Fruit fly (Drosophila melanogaster) whole organism, embryonic: ENCODE measurements around the gene crq.

Experiments
- B-H2 ChIP-seq: fragments of 200-800 bp; sonication (Bioruptor generic); optimal IDR thresholded peaks from 2 replicates; lab custom pipeline; 2018; ENCODE audit warnings: missing biosample characterization, mild to moderate bottlenecking, missing genetic modification characterization
- Blimp-1 ChIP-seq: fragments of 200-800 bp; sonication (Bioruptor generic); optimal IDR thresholded peaks from 3 replicates; lab custom pipeline; 2018; ENCODE audit warnings: missing biosample characterization, missing genetic modification characterization, mild to moderate bottlenecking, moderate library complexity, missing genetic modification reagents
- BtbVII ChIP-seq: fragments of 200-800 bp; sonication (Bioruptor generic); optimal IDR thresholded peaks from 3 replicates; lab custom pipeline; 2017; ENCODE audit warnings: missing biosample characterization, mild to moderate bottlenecking, missing genetic modification characterization
- CG10321 ChIP-seq: fragments of 200-800 bp; sonication (Bioruptor generic); IDR thresholded peaks from 2 replicates; pipeline ENCODE4 v1.3.6; 2022; ENCODE audit warnings: missing biosample characterization, missing genetic modification characterization
- CG10565 ChIP-seq: fragments of 200-800 bp; sonication (Bioruptor generic); optimal IDR thresholded peaks from 3 replicates; lab custom pipeline; 2016; ENCODE audit warnings: missing biosample characterization, mild to moderate bottlenecking, missing genetic modification characterization
- CG13287 ChIP-seq: fragments of 200-800 bp; sonication (Bioruptor generic); IDR thresholded peaks from 2 replicates; pipeline ENCODE4 v1.3.6; 2022; ENCODE audit warnings: missing biosample characterization, missing genetic modification characterization; ENCODE audit not compliant: partially characterized antibody
- CG17568 ChIP-seq: fragments of 200-800 bp; sonication (Bioruptor generic); optimal IDR thresholded peaks from 2 replicates; lab custom pipeline; 2018; ENCODE audit warnings: missing biosample characterization, mild to moderate bottlenecking, missing genetic modification characterization, moderate library complexity
- CG18011 ChIP-seq: fragments of 200-800 bp; sonication (Bioruptor generic); optimal IDR thresholded peaks from 2 replicates; lab custom pipeline; 2017; ENCODE audit warnings: missing biosample characterization, missing genetic modification characterization, mild to moderate bottlenecking, moderate library complexity, missing genotype
- CG18619 ChIP-seq: fragments of 200-800 bp; sonication (Bioruptor generic); optimal IDR thresholded peaks from 3 replicates; lab custom pipeline; 2017; ENCODE audit warnings: missing biosample characterization, mild to moderate bottlenecking, missing genetic modification characterization
- CG32767 ChIP-seq: fragments of 200-800 bp; sonication (Bioruptor generic); IDR thresholded peaks from 2 replicates; pipeline ENCODE4 v1.3.6; 2022; ENCODE audit warnings: missing biosample characterization, missing genetic modification characterization
- CG33213 ChIP-seq: fragments of 200-800 bp; sonication (Bioruptor generic); optimal IDR thresholded peaks from 3 replicates; lab custom pipeline; 2016; ENCODE audit warnings: missing biosample characterization, missing genetic modification characterization
- CG3726 ChIP-seq: fragments of 200-800 bp; sonication (Bioruptor generic); IDR thresholded peaks from 3 replicates; pipeline ENCODE4, ENCODE4 v1.3.6; 2022; ENCODE audit warnings: missing biosample characterization, missing genetic modification characterization
- CG5953 ChIP-seq: fragments of 200-800 bp; sonication (Bioruptor generic); IDR thresholded peaks from 2 replicates; pipeline ENCODE4 v1.3.6; 2022; ENCODE audit warnings: missing biosample characterization, missing genetic modification characterization
- CG6254 ChIP-seq: fragments of 200-800 bp; sonication (Bioruptor generic); optimal IDR thresholded peaks from 3 replicates; lab custom pipeline; 2017; ENCODE audit warnings: mild to moderate bottlenecking, missing biosample characterization, missing genetic modification reagents, missing genetic modification characterization
- CG6854 ChIP-seq: fragments of 200-800 bp; sonication (Bioruptor generic); optimal IDR thresholded peaks from 3 replicates; lab custom pipeline; 2017; ENCODE audit warnings: missing biosample characterization, mild to moderate bottlenecking, missing genetic modification characterization
- CG7357 ChIP-seq: fragments of 200-800 bp; sonication (Bioruptor generic); IDR thresholded peaks from 3 replicates; pipeline ENCODE4 v1.3.6; 2022; ENCODE audit warnings: missing biosample characterization, missing genetic modification characterization
- CG7556 ChIP-seq: fragments of 200-800 bp; sonication (Bioruptor generic); optimal IDR thresholded peaks from 2 replicates; lab custom pipeline; 2017; ENCODE audit warnings: missing biosample characterization, mild to moderate bottlenecking, missing genetic modification characterization
- CG7839 ChIP-seq: fragments of 200-800 bp; sonication (Bioruptor generic); optimal IDR thresholded peaks from 3 replicates; lab custom pipeline; 2018; ENCODE audit warnings: missing biosample characterization, mild to moderate bottlenecking, missing genetic modification characterization, moderate library complexity
- CG8281 ChIP-seq: fragments of 200-800 bp; sonication (Bioruptor generic); optimal IDR thresholded peaks from 2 replicates; lab custom pipeline; 2018; ENCODE audit warnings: missing biosample characterization, mild to moderate bottlenecking, missing genetic modification characterization, moderate library complexity
- CkIIα-i1 ChIP-seq: fragments of 200-800 bp; sonication (Bioruptor generic); IDR thresholded peaks from 2 replicates; pipeline ENCODE4 v1.3.6; 2022; ENCODE audit warnings: missing biosample characterization, missing genetic modification characterization
- D19A ChIP-seq: fragments of 200-800 bp; optimal IDR thresholded peaks from 3 replicates; lab custom pipeline; 2019; ENCODE audit warnings: missing biosample characterization, mild to moderate bottlenecking, missing genetic modification characterization, moderate library complexity
- Elba2 ChIP-seq: fragments of 200-800 bp; sonication (Bioruptor generic); optimal IDR thresholded peaks from 3 replicates; lab custom pipeline; 2016; ENCODE audit warnings: missing biosample characterization, missing genetic modification characterization
- H15 ChIP-seq: fragments of 200-800 bp; sonication (Bioruptor generic); IDR thresholded peaks from 3 replicates; pipeline ENCODE4 v1.3.6; 2022; ENCODE audit warnings: missing biosample characterization, missing genetic modification characterization
- HLH4C ChIP-seq: fragments of 200-800 bp; sonication (Bioruptor generic); IDR thresholded peaks from 3 replicates; pipeline ENCODE4 v1.3.6; 2022; ENCODE audit warnings: missing biosample characterization, missing genetic modification characterization; ENCODE audit not compliant: partially characterized antibody
- Meics ChIP-seq: fragments of 200-800 bp; sonication (Bioruptor generic); optimal IDR thresholded peaks from 2 replicates; lab custom pipeline; 2017; ENCODE audit warnings: missing biosample characterization, mild to moderate bottlenecking, missing genetic modification characterization
- Nf-YB ChIP-seq: fragments of 200-800 bp; sonication (Bioruptor generic); optimal IDR thresholded peaks from 3 replicates; lab custom pipeline; 2019; ENCODE audit warnings: missing biosample characterization, mild to moderate bottlenecking, missing genetic modification characterization, moderate library complexity
- PHDP ChIP-seq: fragments of 200-800 bp; sonication (Bioruptor generic); optimal IDR thresholded peaks from 3 replicates; lab custom pipeline; 2018; ENCODE audit warnings: missing biosample characterization, mild to moderate bottlenecking, missing genetic modification characterization, moderate library complexity
- Rfx ChIP-seq: fragments of 200-800 bp; sonication (Bioruptor generic); IDR thresholded peaks from 2 replicates; pipeline ENCODE4 v1.3.6; 2022; ENCODE audit warnings: missing biosample characterization, missing genetic modification characterization
- ab ChIP-seq: fragments of 200-800 bp; sonication (Bioruptor generic); optimal IDR thresholded peaks from 2 replicates; lab custom pipeline; 2016; ENCODE audit warnings: missing biosample characterization, missing genetic modification characterization
- bbx ChIP-seq: fragments of 200-800 bp; sonication (Bioruptor generic); IDR thresholded peaks from 2 replicates; pipeline ENCODE4 v1.3.6; 2022; ENCODE audit warnings: missing biosample characterization, missing genetic modification characterization; ENCODE audit not compliant: partially characterized antibody
- dimm ChIP-seq: fragments of 200-800 bp; sonication (Bioruptor generic); IDR thresholded peaks from 2 replicates; pipeline ENCODE4 v1.3.6; 2022; ENCODE audit warnings: missing biosample characterization, missing genetic modification characterization
- ems ChIP-seq: fragments of 200-800 bp; sonication (Bioruptor generic); optimal IDR thresholded peaks from 3 replicates; lab custom pipeline; 2016; ENCODE audit warnings: missing biosample characterization, missing genetic modification characterization
- ewg ChIP-seq: fragments of 200-800 bp; sonication (Bioruptor generic); optimal IDR thresholded peaks from 3 replicates; lab custom pipeline; 2017; ENCODE audit warnings: mild to moderate bottlenecking, missing biosample characterization, missing genetic modification reagents, missing genetic modification characterization
- jigr1 ChIP-seq: fragments of 200-800 bp; sonication (Bioruptor generic); IDR thresholded peaks from 3 replicates; pipeline ENCODE4 v1.3.6; 2022; ENCODE audit warnings: missing biosample characterization, missing genetic modification characterization
- jing ChIP-seq: fragments of 200-800 bp; sonication (Bioruptor generic); optimal IDR thresholded peaks from 2 replicates; lab custom pipeline; 2018; ENCODE audit warnings: missing biosample characterization, mild to moderate bottlenecking, missing genetic modification characterization
- jumu ChIP-seq: fragments of 200-800 bp; sonication (Bioruptor generic); optimal IDR thresholded peaks from 3 replicates; lab custom pipeline; 2016; ENCODE audit warnings: missing biosample characterization, missing genetic modification characterization
- kay ChIP-seq: fragments of 200-800 bp; sonication (Bioruptor generic); optimal IDR thresholded peaks from 2 replicates; lab custom pipeline; 2016; ENCODE audit warnings: missing biosample characterization, missing genetic modification characterization
- ken ChIP-seq: fragments of 200-800 bp; sonication (Bioruptor generic); IDR thresholded peaks from 3 replicates; pipeline ENCODE4 v1.3.6; 2022; ENCODE audit warnings: missing biosample characterization, missing genetic modification characterization
- lbe ChIP-seq: fragments of 200-800 bp; sonication (Bioruptor generic); optimal IDR thresholded peaks from 2 replicates; lab custom pipeline; 2016; ENCODE audit warnings: missing biosample characterization, mild to moderate bottlenecking, missing genetic modification characterization
- lov ChIP-seq, 2 experiments: fragments of 200-800 bp in 1 of 2; fragments of >200 bp in 1 of 2; sonication (Bioruptor generic) in 1 of 2; IDR thresholded peaks in 1 of 2; optimal IDR thresholded peaks in 1 of 2; 2 replicates in 1 of 2; 3 replicates in 1 of 2; pipeline versions ENCODE4 v1.3.6 to Lab custom; 2017 to 2022; ENCODE audit warnings: missing biosample characterization in 1 of 2, missing genetic modification characterization in 1 of 2
- luna ChIP-seq: fragments of 200-800 bp; sonication (Bioruptor generic); optimal IDR thresholded peaks from 2 replicates; lab custom pipeline; 2016; ENCODE audit warnings: missing biosample characterization, missing genetic modification characterization
- mam ChIP-seq: fragments of 200-800 bp; sonication (Bioruptor generic); optimal IDR thresholded peaks from 3 replicates; lab custom pipeline; 2016; ENCODE audit warnings: missing biosample characterization, missing genetic modification characterization
- onecut ChIP-seq: fragments of 200-800 bp; sonication (Bioruptor generic); IDR thresholded peaks from 2 replicates; pipeline ENCODE4 v1.3.6; 2022; ENCODE audit warnings: missing biosample characterization, missing genetic modification characterization
- pum ChIP-seq: fragments of 200-800 bp; sonication (Bioruptor generic); optimal IDR thresholded peaks from 2 replicates; lab custom pipeline; 2016; ENCODE audit warnings: missing biosample characterization, missing genetic modification characterization
- salm ChIP-seq: fragments of 200-800 bp; sonication (Bioruptor generic); optimal IDR thresholded peaks from 2 replicates; lab custom pipeline; 2018; ENCODE audit warnings: missing biosample characterization, mild to moderate bottlenecking, missing genetic modification characterization
- sd ChIP-seq: fragments of 200-800 bp; sonication (Bioruptor generic); optimal IDR thresholded peaks from 3 replicates; lab custom pipeline; 2018; ENCODE audit warnings: missing biosample characterization, mild to moderate bottlenecking, missing genetic modification characterization, moderate library complexity
- sqz ChIP-seq: fragments of 200-800 bp; sonication (Bioruptor generic); optimal IDR thresholded peaks from 3 replicates; lab custom pipeline; 2018; ENCODE audit warnings: missing biosample characterization, mild to moderate bottlenecking, missing genetic modification characterization
- sug ChIP-seq: fragments of 200-800 bp; optimal IDR thresholded peaks from 2 replicates; lab custom pipeline; 2019; ENCODE audit warnings: missing biosample characterization, mild to moderate bottlenecking, missing genetic modification characterization, moderate library complexity
- twi ChIP-seq: fragments of 200-800 bp; optimal IDR thresholded peaks from 2 replicates; lab custom pipeline; 2019; ENCODE audit warnings: missing biosample characterization, mild to moderate bottlenecking, missing genetic modification characterization, moderate library complexity
- wor ChIP-seq: fragments of 200-800 bp; sonication (Bioruptor generic); IDR thresholded peaks from 2 replicates; pipeline ENCODE4 v1.3.6; 2022; ENCODE audit warnings: missing biosample characterization, missing genetic modification characterization

Gene crq

dm6 chr2L:471021-471479 lies 18.2 kb upstream of the crq start (continued):
- TF ChIP-seq ems (GFP tag; lab: Kevin White, UChicago), result no peak
- TF ChIP-seq Nf-YB, result peak; percentile 34
- TF ChIP-seq CG18011 (GFP tag; lab: Kevin White, UChicago), result peak; percentile 26
- TF ChIP-seq CG33213 (GFP tag; lab: Kevin White, UChicago), result no peak
- no peak for TF ChIP-seq CG32767 (GFP tag; lab: Robert Waterston, UW)
- peak; percentile 70 for TF ChIP-seq salm (tag; lab: Kevin White, UChicago)
- TF ChIP-seq sug, result no peak
- no peak for TF ChIP-seq HLH4C
- no peak for TF ChIP-seq ab (GFP tag; lab: Kevin White, UChicago)
- TF ChIP-seq mam (GFP tag; lab: Kevin White, UChicago), result no peak
- TF ChIP-seq jigr1 (GFP tag; lab: Robert Waterston, UW), result no peak
- peak; percentile 76 for TF ChIP-seq Blimp-1
- peak; percentile 76 for TF ChIP-seq CG7839 (tag; lab: Kevin White, UChicago)
- peak; percentile 55; the same call in 1 of the 3 replicates for TF ChIP-seq CG7357
- TF ChIP-seq CG6854 (GFP tag; lab: Kevin White, UChicago), result no peak
- TF ChIP-seq wor, result no peak
- no peak for TF ChIP-seq lov (optimal IDR thresholded peaks at IDR 0.05; lab: Kevin White, UChicago)
- no peak for TF ChIP-seq lov (GFP tag; IDR thresholded peaks at IDR 0.05; lab: Robert Waterston, UW)
- TF ChIP-seq H15 (GFP tag; lab: Robert Waterston, UW), result no peak
- no peak for TF ChIP-seq sd
- TF ChIP-seq kay (GFP tag; lab: Kevin White, UChicago), result no peak
- no peak for TF ChIP-seq luna (GFP tag; lab: Kevin White, UChicago)
- TF ChIP-seq lbe (GFP tag; lab: Kevin White, UChicago), result peak; percentile 61
- TF ChIP-seq bbx (GFP tag; lab: Robert Waterston, UW), result no peak
- TF ChIP-seq jumu (GFP tag; lab: Kevin White, UChicago), result no peak
- peak; percentile 8 for TF ChIP-seq D19A (tag; lab: Kevin White, UChicago)
- peak; percentile 40 for TF ChIP-seq CG6254 (GFP tag; lab: Kevin White, UChicago)
- TF ChIP-seq ken (GFP tag; lab: Robert Waterston, UW), result no peak
- no peak for TF ChIP-seq CG5953 (GFP tag; lab: Robert Waterston, UW)
- no peak for TF ChIP-seq B-H2
- no peak for TF ChIP-seq sqz (GFP tag; lab: Kevin White, UChicago)
- TF ChIP-seq CG7556, result peak; percentile 69
- no peak for TF ChIP-seq CG10565 (GFP tag; lab: Kevin White, UChicago)
- TF ChIP-seq Rfx, result no peak
- TF ChIP-seq CG13287, result no peak
- TF ChIP-seq PHDP (tag; lab: Kevin White, UChicago), result peak; percentile 84
- TF ChIP-seq CG18619 (GFP tag; lab: Kevin White, UChicago), result peak; percentile 26
- TF ChIP-seq BtbVII (GFP tag; lab: Kevin White, UChicago), result peak; percentile 59
- peak; percentile 52 for TF ChIP-seq ewg
- TF ChIP-seq dimm (GFP tag; lab: Robert Waterston, UW), result no peak
- TF ChIP-seq Meics (GFP tag; lab: Kevin White, UChicago), result peak; percentile 64
- TF ChIP-seq CG3726 (GFP tag; lab: Robert Waterston, UW), result no peak
- TF ChIP-seq twi (tag; lab: Kevin White, UChicago), result peak; percentile 16
- peak; percentile 10 for TF ChIP-seq onecut (GFP tag; lab: Robert Waterston, UW)
- TF ChIP-seq CG17568 (GFP tag; lab: Kevin White, UChicago), result peak; percentile 27
- TF ChIP-seq pum (GFP tag; lab: Kevin White, UChicago), result no peak
- peak; percentile 49 for TF ChIP-seq jing (GFP tag; lab: Kevin White, UChicago)
- TF ChIP-seq CG8281, result no peak
- no peak for TF ChIP-seq CkIIα-i1 (GFP tag; lab: Robert Waterston, UW)
- no peak for TF ChIP-seq CG10321 (GFP tag; lab: Robert Waterston, UW)
- TF ChIP-seq Elba2, result no peak
